Worm (Caenorhabditis elegans) whole organism, L4/young adult: ENCODE results near the gene scl-21.

ENCODE experiments used
- dao-5 ChIP-seq: sonication (generic microtip); optimal IDR thresholded peaks from 2 replicates; lab custom pipeline; 2016; ENCODE audit warnings: missing genotype, missing genetic modification characterization, moderate library complexity, missing compliant biosample characterization
- him-1 ChIP-seq: sonication (generic microtip); optimal IDR thresholded peaks from 2 replicates; lab custom pipeline; 2016; ENCODE audit warnings: missing genotype, missing genetic modification reagents, missing genetic modification characterization, missing compliant biosample characterization

DNA sequence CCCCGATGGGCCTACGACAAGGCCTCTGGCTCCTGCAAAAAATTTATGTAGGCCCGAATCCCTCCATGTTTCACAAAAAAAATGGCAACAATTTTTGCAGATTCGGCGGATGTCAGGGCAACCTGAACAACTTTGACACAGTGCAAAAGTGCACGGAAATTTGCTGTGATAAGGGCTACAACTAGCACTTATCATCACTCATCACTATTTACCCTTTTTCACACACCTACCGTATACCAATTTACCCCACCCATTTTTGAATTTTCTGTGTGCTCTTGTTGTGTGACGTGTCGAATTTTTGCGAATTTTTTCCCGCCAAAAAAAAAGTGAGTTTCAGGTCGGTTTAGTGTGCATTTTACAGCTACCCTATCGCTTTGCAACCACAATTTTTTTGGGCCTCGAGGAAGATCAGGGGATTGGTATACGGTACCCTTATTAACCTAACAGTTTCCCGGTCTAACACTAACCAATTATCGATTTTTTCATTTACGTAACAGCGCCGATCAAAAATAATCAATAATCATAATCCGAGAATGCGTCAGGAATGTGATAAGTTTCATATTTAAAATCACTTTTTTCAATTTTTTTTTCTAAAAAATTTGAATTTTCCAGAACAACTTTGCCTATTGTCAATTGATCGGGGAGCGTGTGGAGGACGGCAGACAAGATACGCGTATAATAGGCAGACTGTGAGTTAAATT is 23.1 kb upstream of the scl-21 start:
- TF ChIP-seq him-1 (no peak), dao-5 (tag; lab: Kevin White, UChicago) (no peak)
